Worm (Caenorhabditis elegans) whole organism, L4/young adult: Measurements from ENCODE around the gene C08E3.15.

Source experiments
- W03F9.2 ChIP-seq: fragments of 150-350 bp; optimal IDR thresholded peaks from 2 replicates; lab custom pipeline; 2014; ENCODE audit warnings: missing biosample characterization, missing genetic modification characterization
- dao-5 ChIP-seq: sonication (generic microtip); optimal IDR thresholded peaks from 2 replicates; lab custom pipeline; 2016; ENCODE audit warnings: missing genotype, missing genetic modification characterization, moderate library complexity, missing compliant biosample characterization
- him-1 ChIP-seq: sonication (generic microtip); optimal IDR thresholded peaks from 2 replicates; lab custom pipeline; 2016; ENCODE audit warnings: missing genotype, missing genetic modification reagents, missing genetic modification characterization, missing compliant biosample characterization

DNA sequence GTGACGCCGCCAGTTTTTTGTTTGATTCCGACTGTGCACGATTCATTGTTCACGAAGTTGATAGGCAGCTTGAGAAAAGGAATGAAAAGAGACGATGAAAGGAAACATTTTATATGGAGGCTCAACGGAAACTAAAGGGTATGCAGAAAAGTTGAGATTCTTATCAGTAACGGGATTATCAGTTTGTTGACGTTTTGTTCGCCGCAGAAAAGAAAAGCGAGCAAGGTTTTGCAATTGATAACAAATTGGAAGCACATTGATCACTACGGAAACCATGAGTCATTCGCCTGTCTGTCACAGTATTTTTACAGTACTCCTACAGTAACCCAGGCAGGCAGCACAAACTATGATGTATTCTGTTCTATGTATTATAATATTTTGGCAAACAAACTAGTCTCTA, 8.3 kb upstream of the C08E3.15 start:
- TF ChIP-seq him-1 (tag; lab: Kevin White, UChicago) (no peak), dao-5 (no peak), W03F9.2 (no peak)
